Fruit fly (Drosophila melanogaster): Measurements from ENCODE around the gene Ncoa6.

DNA sequence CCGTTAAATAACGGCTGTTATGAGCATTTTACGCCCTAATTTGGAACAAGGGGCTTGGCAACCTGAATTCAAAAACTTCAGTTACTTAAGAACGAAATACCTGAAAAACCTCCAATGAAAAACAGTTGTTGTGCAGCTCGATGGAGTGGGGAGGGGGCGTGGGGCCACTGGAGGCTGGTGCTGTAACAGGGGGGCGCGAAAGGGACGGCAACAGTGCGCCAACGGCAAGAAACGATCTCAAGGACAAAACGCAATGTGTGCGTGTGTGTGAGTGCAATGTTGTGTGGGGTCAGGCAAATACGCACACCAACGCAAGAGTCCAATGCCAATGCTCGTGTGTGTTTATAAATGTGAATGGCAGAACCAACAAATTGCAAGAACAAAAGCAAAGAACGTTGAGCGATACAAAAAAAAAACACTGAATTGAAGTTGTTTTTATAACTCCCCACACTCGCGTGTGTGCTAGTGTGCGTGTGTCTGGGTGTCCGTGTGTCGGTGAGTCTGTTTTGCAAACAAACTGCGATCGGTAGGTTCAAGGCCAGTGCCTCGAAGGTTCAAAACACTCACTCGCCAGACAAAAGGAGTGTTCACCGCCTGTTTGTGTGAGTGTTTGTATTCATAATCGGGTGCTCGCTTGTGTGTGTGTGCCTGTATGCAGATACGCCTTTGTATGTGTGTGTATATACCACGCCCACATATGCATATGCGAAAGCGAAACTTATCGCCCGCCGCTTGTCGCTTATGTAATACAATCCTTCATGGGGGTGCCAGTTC is 34.4 kb downstream of the Ncoa6 start:
- TF ChIP-seq eg (GFP tag; IDR thresholded peaks at IDR 0.05) (peak; percentile 5; the same call in 1 of the 3 replicates), svp (GFP tag) (no peak)
